Fruit fly (Drosophila melanogaster): ENCODE results near the gene Slc25A46b.
A peak's percentile ranks its signal among the peaks of the same experiment; 100 is the strongest.

Slc25A46b gene

DNA sequence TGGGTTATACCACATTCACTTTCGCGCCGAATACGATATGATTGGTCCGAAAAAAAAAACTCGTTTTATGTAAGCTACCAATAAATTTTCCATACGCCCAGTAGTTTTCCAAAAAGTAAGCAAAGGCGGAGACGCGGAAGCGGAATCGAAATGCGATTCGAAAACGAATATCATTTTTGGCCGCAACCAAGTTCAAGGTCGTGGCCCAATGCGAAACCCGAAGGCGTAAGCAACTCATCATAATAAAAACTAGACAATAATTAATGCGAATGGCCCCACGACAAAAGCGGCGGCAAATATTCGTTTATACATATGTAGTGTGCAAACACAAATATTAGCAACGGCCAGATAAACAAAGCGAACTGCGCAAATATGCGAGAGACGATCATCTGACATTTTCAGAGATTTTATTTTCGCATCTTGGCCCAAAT lies 40.1 kb downstream of the Slc25A46b start (continued):
- TF ChIP-seq CG13424 (tag; optimal IDR thresholded peaks at IDR 0.05) (no peak), CG1603 (tag; optimal IDR thresholded peaks at IDR 0.05) (no peak), CG2889 (GFP tag; IDR thresholded peaks at IDR 0.05) (no peak), br (optimal IDR thresholded peaks at IDR 0.05) (no peak), CG10209 (GFP tag; optimal IDR thresholded peaks at IDR 0.05) (peak; percentile 54), Eip74EF (GFP tag; optimal IDR thresholded peaks at IDR 0.05) (peak in 1 of 2 experiments; percentile 99), odd (GFP tag; optimal IDR thresholded peaks at IDR 0.05) (no peak), CG5180 (GFP tag; optimal IDR thresholded peaks at IDR 0.05) (no peak), CTCF (GFP tag; optimal IDR thresholded peaks at IDR 0.05) (no peak), ci (GFP tag; IDR thresholded peaks at IDR 0.05) (no peak), CG2120 (GFP tag; optimal IDR thresholded peaks at IDR 0.05) (peak; percentile 67), CG30403 (GFP tag; optimal IDR thresholded peaks at IDR 0.05) (no peak), crol (GFP tag; IDR thresholded peaks at IDR 0.05) (no peak), ttk (GFP tag; IDR thresholded peaks at IDR 0.05) (no peak), CG12391 (tag; optimal IDR thresholded peaks at IDR 0.05) (no peak), schlank (tag; optimal IDR thresholded peaks at IDR 0.05) (peak; percentile 66), scrt (GFP tag; optimal IDR thresholded peaks at IDR 0.05) (peak; percentile 7), gsb (GFP tag; IDR thresholded peaks at IDR 0.05) (0 out of 2 replicates have a peak, but pooled peaks have one; percentile 46), Rfx (GFP tag; IDR thresholded peaks at IDR 0.05) (peak; percentile 75), CG17328 (GFP tag; IDR thresholded peaks at IDR 0.05) (0 out of 2 replicates have a peak, but pooled peaks have one; percentile 6), CoRest (tag; optimal IDR thresholded peaks at IDR 0.05) (peak; percentile 19), sim (GFP tag; IDR thresholded peaks at IDR 0.05) (no peak), CG43689 (GFP tag; IDR thresholded peaks at IDR 0.05) (no peak), NC2β (GFP tag; optimal IDR thresholded peaks at IDR 0.05) (no peak), CG3163 (GFP tag; optimal IDR thresholded peaks at IDR 0.05) (peak; percentile 14), h (optimal IDR thresholded peaks at IDR 0.05) (no peak), Atf6 (GFP tag; IDR thresholded peaks at IDR 0.05) (peak; percentile 71; the same call in 1 of the 2 replicates), inv (GFP tag; IDR thresholded peaks at IDR 0.05; ENCODE audit: partially characterized antibody) (no peak), CG30020 (tag; optimal IDR thresholded peaks at IDR 0.05) (no peak), Asciz (GFP tag; optimal IDR thresholded peaks at IDR 0.05) (no peak), CG31365 (tag; optimal IDR thresholded peaks at IDR 0.05) (peak; percentile 9), caup (GFP tag; optimal IDR thresholded peaks at IDR 0.05; ENCODE audit: severe bottlenecking) (peak; percentile 82), CG16813 (GFP tag; IDR thresholded peaks at IDR 0.05; ENCODE audit: partially characterized antibody) (no peak), amos (GFP tag; IDR thresholded peaks at IDR 0.05; ENCODE audit: partially characterized antibody) (no peak), ara (GFP tag; IDR thresholded peaks at IDR 0.05) (no peak), Kr (GFP tag; optimal IDR thresholded peaks at IDR 0.05) (no peak), org-1 (GFP tag; optimal IDR thresholded peaks at IDR 0.05) (peak; percentile 14), Jarid2 (GFP tag; optimal IDR thresholded peaks at IDR 0.05) (no peak), CG4282 (GFP tag; optimal IDR thresholded peaks at IDR 0.05) (no peak), Myb (GFP tag; optimal IDR thresholded peaks at IDR 0.05) (peak; percentile 14), ranshi (GFP tag; IDR thresholded peaks at IDR 0.05) (peak; percentile 33; the same call in 1 of the 2 replicates), Dek (tag; optimal IDR thresholded peaks at IDR 0.05) (no peak), CG7271 (tag; optimal IDR thresholded peaks at IDR 0.05) (no peak), NC2α (GFP tag; optimal IDR thresholded peaks at IDR 0.05) (no peak), disco-r (GFP tag; optimal IDR thresholded peaks at IDR 0.05) (peak; percentile 42), dmrt99B (tag; optimal IDR thresholded peaks at IDR 0.05) (no peak), Usf (GFP tag; optimal IDR thresholded peaks at IDR 0.05) (no peak), ash1 (GFP tag; optimal IDR thresholded peaks at IDR 0.05) (peak; percentile 18), CG1024 (GFP tag; IDR thresholded peaks at IDR 0.05) (no peak), cwo (GFP tag; optimal IDR thresholded peaks at IDR 0.05) (peak; percentile 55), CG18619 (GFP tag; optimal IDR thresholded peaks at IDR 0.05) (peak; percentile 48), ind (GFP tag; optimal IDR thresholded peaks at IDR 0.05) (no peak)

All from whole organism, embryonic.